Worm (Caenorhabditis elegans) whole organism, L4 larva: ENCODE data around the gene cdt-2.

Source experiments
- D1046.2 ChIP-seq: fragments of 200-800 bp; sonication (Bioruptor generic); IDR thresholded peaks from 2 replicates; pipeline ENCODE4 v1.3.6; 2022; ENCODE audit warnings: missing genetic modification characterization, missing compliant biosample characterization
- F49E8.2 ChIP-seq: sonication (generic microtip); optimal IDR thresholded peaks from 2 replicates; lab custom pipeline; 2016; ENCODE audit warnings: missing compliant biosample characterization, mild to moderate bottlenecking, missing genetic modification characterization, borderline replicate concordance
- R02D3.7 ChIP-seq: fragments of 150-350 bp; sonication (generic microtip); optimal IDR thresholded peaks from 3 replicates; lab custom pipeline; 2014; ENCODE audit warnings: missing biosample characterization, missing genetic modification characterization
- Y48G9A.11 ChIP-seq: fragments of 200-800 bp; sonication (Bioruptor generic); IDR thresholded peaks from 2 replicates; pipeline ENCODE4 v1.3.6; 2022; ENCODE audit warnings: missing genetic modification reagents, missing genetic modification characterization, missing compliant biosample characterization
- ZK546.5 ChIP-seq, 2 experiments: sonication (generic microtip); optimal IDR thresholded peaks; 2 replicates each; lab custom pipeline; 2017; ENCODE audit warnings: missing biosample characterization in 2 of 2, missing genetic modification characterization in 2 of 2
- aha-1 ChIP-seq: fragments of 150-350 bp; peaks from one replicate; lab custom pipeline; 2014; ENCODE audit warnings: missing biosample characterization, missing genetic modification characterization
- aly-2 ChIP-seq: sonication (generic microtip); optimal IDR thresholded peaks from 2 replicates; lab custom pipeline; 2018; ENCODE audit warnings: missing biosample characterization, missing genetic modification characterization
- arid-1 ChIP-seq: fragments of 200-800 bp; sonication (Bioruptor generic); conservative IDR thresholded peaks from 2 replicates; pipeline ENCODE4 v1.3.6; 2022; ENCODE audit warnings: missing genetic modification reagents, missing genetic modification characterization, missing compliant biosample characterization
- attf-4 ChIP-seq: sonication (generic microtip); optimal IDR thresholded peaks from 3 replicates; lab custom pipeline; 2017; ENCODE audit warnings: missing biosample characterization, missing genetic modification characterization
- ceh-20 ChIP-seq: fragments of 200-800 bp; sonication (Bioruptor generic); IDR thresholded peaks from 2 replicates; pipeline ENCODE4 v1.3.6; 2022; ENCODE audit warnings: missing genetic modification reagents, missing genetic modification characterization, missing compliant biosample characterization
- ctbp-1 ChIP-seq: fragments of 200-800 bp; sonication (Bioruptor generic); IDR thresholded peaks from 2 replicates; pipeline ENCODE4 v1.3.6; 2022; ENCODE audit warnings: missing genetic modification reagents, missing genetic modification characterization, missing compliant biosample characterization
- daf-19 ChIP-seq: fragments of 200-800 bp; sonication (Bioruptor generic); conservative IDR thresholded peaks from 2 replicates; pipeline ENCODE4 v1.3.6; 2022; ENCODE audit warnings: missing genetic modification characterization, missing compliant biosample characterization
- duxl-1 ChIP-seq: sonication (generic microtip); optimal IDR thresholded peaks from 2 replicates; lab custom pipeline; 2016; ENCODE audit warnings: mild to moderate bottlenecking, missing genetic modification characterization, moderate library complexity, missing compliant biosample characterization; ENCODE audit not compliant: poor library complexity
- egl-27 ChIP-seq: sonication (generic microtip); optimal IDR thresholded peaks from 3 replicates; lab custom pipeline; 2017; ENCODE audit warnings: missing biosample characterization, missing genetic modification reagents, missing genetic modification characterization
- egl-43 ChIP-seq: fragments of 200-800 bp; sonication (Bioruptor generic); IDR thresholded peaks from 2 replicates; pipeline ENCODE4 v1.3.6; 2022; ENCODE audit warnings: missing genetic modification reagents, missing genetic modification characterization, missing compliant biosample characterization
- fkh-10 ChIP-seq: fragments of 150-350 bp; optimal IDR thresholded peaks from 2 replicates; lab custom pipeline; 2014; ENCODE audit warnings: missing biosample characterization, missing genetic modification reagents, missing genetic modification characterization
- gei-8 ChIP-seq: fragments of 200-800 bp; sonication (Bioruptor generic); optimal IDR thresholded peaks from 2 replicates; lab custom pipeline; 2018; ENCODE audit warnings: mild to moderate bottlenecking, missing genetic modification characterization, missing compliant biosample characterization
- lim-7 ChIP-seq: fragments of 200-800 bp; sonication (Bioruptor generic); IDR thresholded peaks from 2 replicates; pipeline ENCODE4 v1.3.6; 2022; ENCODE audit warnings: missing genetic modification characterization, missing compliant biosample characterization
- lin-13 ChIP-seq: fragments of 150-350 bp; optimal IDR thresholded peaks from 2 replicates; lab custom pipeline; 2014; ENCODE audit warnings: missing biosample characterization, missing genetic modification reagents, missing genetic modification characterization
- lin-38 ChIP-seq: fragments of 200-800 bp; sonication (Bioruptor generic); IDR thresholded peaks from 2 replicates; pipeline ENCODE4 v1.3.6; 2022; ENCODE audit warnings: missing genetic modification reagents, missing genetic modification characterization, missing compliant biosample characterization
- lin-39 ChIP-seq: fragments of 150-350 bp; optimal IDR thresholded peaks from 2 replicates; lab custom pipeline; 2014; ENCODE audit warnings: missing biosample characterization, missing genetic modification reagents, missing genetic modification characterization
- lir-3 ChIP-seq: sonication (generic microtip); optimal IDR thresholded peaks from 2 replicates; lab custom pipeline; 2016; ENCODE audit warnings: mild to moderate bottlenecking, missing genetic modification characterization, missing compliant biosample characterization
- mdt-29 ChIP-seq: fragments of 200-800 bp; sonication (Bioruptor generic); IDR thresholded peaks from 2 replicates; pipeline ENCODE4 v1.3.6; 2022; ENCODE audit warnings: missing genetic modification reagents, missing genetic modification characterization, missing compliant biosample characterization
- mep-1 ChIP-seq: fragments of 150-350 bp; sonication (generic microtip); optimal IDR thresholded peaks from 3 replicates; lab custom pipeline; 2014; ENCODE audit warnings: missing biosample characterization, missing genetic modification characterization
- nhr-10 ChIP-seq: fragments of 150-350 bp; optimal IDR thresholded peaks from 2 replicates; lab custom pipeline; 2014; ENCODE audit warnings: missing biosample characterization, missing genetic modification characterization
- nhr-11 ChIP-seq: fragments of 150-350 bp; optimal IDR thresholded peaks from 2 replicates; lab custom pipeline; 2014; ENCODE audit warnings: missing biosample characterization, missing genetic modification characterization
- nhr-111 ChIP-seq: fragments of 200-800 bp; sonication (Bioruptor generic); optimal IDR thresholded peaks from 2 replicates; lab custom pipeline; 2018; ENCODE audit warnings: mild to moderate bottlenecking, missing genetic modification characterization, missing compliant biosample characterization
- nhr-48 ChIP-seq: sonication (generic microtip); optimal IDR thresholded peaks from 2 replicates; lab custom pipeline; 2016; ENCODE audit warnings: mild to moderate bottlenecking, missing genetic modification characterization, missing compliant biosample characterization
- nhr-6 ChIP-seq: fragments of 150-350 bp; optimal IDR thresholded peaks from 2 replicates; lab custom pipeline; 2014; ENCODE audit warnings: missing biosample characterization, missing genetic modification characterization
- rbr-2 ChIP-seq: sonication (generic microtip); optimal IDR thresholded peaks from 2 replicates; lab custom pipeline; 2016; ENCODE audit warnings: missing genotype, missing genetic modification characterization, missing compliant biosample characterization
- saeg-2 ChIP-seq: fragments of 200-800 bp; sonication (Bioruptor generic); IDR thresholded peaks from 2 replicates; pipeline ENCODE4 v1.3.6; 2022; ENCODE audit warnings: missing genetic modification reagents, missing genetic modification characterization, missing compliant biosample characterization
- sdz-12 ChIP-seq: fragments of 200-800 bp; sonication (Bioruptor generic); optimal IDR thresholded peaks from 2 replicates; lab custom pipeline; 2018; ENCODE audit warnings: mild to moderate bottlenecking, missing genetic modification characterization, missing compliant biosample characterization
- set-16 ChIP-seq: fragments of 200-800 bp; sonication (Bioruptor generic); IDR thresholded peaks from 2 replicates; pipeline ENCODE4 v1.3.6; 2022; ENCODE audit warnings: missing genetic modification reagents, missing genetic modification characterization, missing compliant biosample characterization
- snpc-1.2 ChIP-seq: fragments of 200-800 bp; sonication (Bioruptor generic); IDR thresholded peaks from 2 replicates; pipeline ENCODE4 v1.3.6; 2022; ENCODE audit warnings: missing genetic modification reagents, missing genetic modification characterization, missing compliant biosample characterization
- spr-1 ChIP-seq: sonication (generic microtip); optimal IDR thresholded peaks from 2 replicates; lab custom pipeline; 2016; ENCODE audit warnings: mild to moderate bottlenecking, missing genetic modification characterization, missing compliant biosample characterization
- tag-97 ChIP-seq: fragments of 200-800 bp; sonication (Bioruptor generic); IDR thresholded peaks from 2 replicates; pipeline ENCODE4 v1.3.6; 2022; ENCODE audit warnings: missing genetic modification characterization, missing compliant biosample characterization
- unc-130 ChIP-seq: sonication (generic microtip); optimal IDR thresholded peaks from 2 replicates; lab custom pipeline; 2016; ENCODE audit warnings: missing genetic modification reagents, missing genetic modification characterization, missing compliant biosample characterization
- unc-39 ChIP-seq: sonication (generic microtip); optimal IDR thresholded peaks from 2 replicates; lab custom pipeline; 2017; ENCODE audit warnings: missing biosample characterization, missing genetic modification characterization
- unc-62 ChIP-seq, 3 experiments: fragments of 150-350 bp in 1 of 3; sonication (generic microtip); optimal IDR thresholded peaks in 2 of 3; peaks in 1 of 3; 1 replicate in 1 of 3; 2 replicates in 2 of 3; lab custom pipeline; 2014 to 2017; ENCODE audit warnings: missing biosample characterization in 3 of 3, missing genetic modification characterization in 3 of 3, missing genetic modification reagents in 3 of 3, missing genotype in 1 of 3
- ztf-11 ChIP-seq: fragments of 150-350 bp; optimal IDR thresholded peaks from 2 replicates; lab custom pipeline; 2014; ENCODE audit warnings: missing biosample characterization, missing genetic modification characterization

Gene cdt-2

DNA sequence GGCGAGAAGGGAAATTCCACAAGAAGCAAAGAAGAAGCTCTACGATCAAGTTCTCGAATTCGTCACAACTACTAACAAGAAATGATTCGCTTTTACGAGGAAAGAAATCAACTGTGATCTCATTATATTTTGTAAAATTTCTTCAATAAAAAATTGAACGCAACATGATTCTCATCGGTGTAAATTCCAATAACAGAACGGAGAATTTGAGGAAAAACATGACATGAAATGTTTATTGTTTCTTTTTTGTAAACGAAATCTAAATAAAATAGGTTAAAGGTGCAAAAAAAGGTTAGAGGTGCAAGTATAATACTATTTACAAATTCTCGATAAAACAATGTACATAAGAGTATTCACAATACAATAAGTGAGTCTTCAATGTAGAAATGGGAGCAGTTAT lies 563 bp upstream of the cdt-2 start:
- no peak for TF ChIP-seq R02D3.7 (tag; lab: Kevin White, UChicago)
- peak; percentile 75 for TF ChIP-seq aha-1 (tag; lab: Kevin White, UChicago)
- TF ChIP-seq arid-1 (GFP tag; lab: Robert Waterston, UW), result no peak
- peak; percentile 46; the same call in 1 of the 2 replicates for TF ChIP-seq Y48G9A.11 (GFP tag; lab: Robert Waterston, UW)
- TF ChIP-seq lim-7 (GFP tag; lab: Robert Waterston, UW), result no peak
- no peak for TF ChIP-seq egl-43 (GFP tag; lab: Robert Waterston, UW)
- peak; percentile 1 for TF ChIP-seq unc-130 (GFP tag; lab: Kevin White, UChicago)
- TF ChIP-seq attf-4 (tag; lab: Kevin White, UChicago), result no peak
- TF ChIP-seq lin-38 (GFP tag; lab: Robert Waterston, UW), result no peak; the same call in 1 of the 2 replicates
- no peak for TF ChIP-seq daf-19 (GFP tag; lab: Robert Waterston, UW)
- TF ChIP-seq ceh-20, result no peak
- no peak for TF ChIP-seq aly-2
- TF ChIP-seq ZK546.5 (tag; optimal IDR thresholded peaks at IDR 0.05; lab: Kevin White, UChicago), result no peak
- no peak for TF ChIP-seq D1046.2 (GFP tag; lab: Robert Waterston, UW)
- TF ChIP-seq fkh-10 (GFP tag; lab: Kevin White, UChicago), result no peak
- TF ChIP-seq F49E8.2 (tag; lab: Kevin White, UChicago), result peak; percentile 16
- TF ChIP-seq saeg-2 (GFP tag; lab: Robert Waterston, UW), result no peak
- TF ChIP-seq nhr-111 (GFP tag; lab: Kevin White, UChicago), result no peak

DNA sequence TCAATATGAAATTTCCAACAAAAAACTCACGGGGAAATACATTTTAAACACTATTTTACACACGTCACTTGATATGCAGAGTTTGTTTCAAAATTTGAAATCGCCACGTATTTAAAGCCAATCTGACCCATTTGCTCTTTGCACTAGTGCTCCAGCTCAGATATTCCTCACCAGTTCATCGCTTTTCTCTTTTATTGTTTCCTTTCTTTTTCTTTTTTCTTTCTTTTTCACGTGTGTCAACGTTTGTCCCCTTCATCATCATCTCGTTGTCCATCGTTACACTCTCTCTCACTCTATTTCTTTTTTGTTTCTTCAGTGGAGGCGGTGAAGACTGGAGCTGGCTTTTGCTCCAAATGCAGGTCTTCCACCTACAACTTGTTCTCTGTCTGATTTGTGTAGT lies 6.3 kb downstream of the cdt-2 start, which contains the start of gene F02D8.4:
Gene F02D8.4, plus strand, starts transcription at position 301 of the 400 bp plus-strand sequence.
- peak in 1 of 2 experiments; percentile 26 for TF ChIP-seq unc-62 (GFP tag; optimal IDR thresholded peaks at IDR 0.05 in 1 of 2; lab: Kevin White, UChicago)
- TF ChIP-seq unc-62 (tag; optimal IDR thresholded peaks at IDR 0.05; lab: Kevin White, UChicago), result no peak
- TF ChIP-seq F49E8.2 (tag; lab: Kevin White, UChicago), result no peak

DNA sequence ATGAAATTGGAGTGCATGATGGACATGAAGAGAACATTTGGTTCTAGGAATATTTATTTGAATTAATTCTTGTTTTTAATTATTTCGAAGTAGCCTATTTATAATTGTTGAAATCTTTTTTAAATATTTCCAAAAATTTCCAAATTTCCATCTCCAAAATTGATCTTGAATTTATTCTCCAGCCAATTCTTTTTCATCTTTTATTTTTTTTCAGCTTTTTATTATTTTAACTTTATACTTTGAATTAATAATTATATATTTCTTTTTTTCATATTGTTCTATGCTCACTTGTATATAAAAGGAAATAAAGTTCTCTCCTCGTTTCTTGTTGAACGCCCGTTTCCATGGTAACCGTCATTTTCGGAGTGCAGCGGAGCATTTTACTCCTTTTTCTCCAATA lies 11.0 kb downstream of the cdt-2 start, which contains the start of gene xbx-1:
Gene xbx-1, plus strand, starts transcription at position 301 of the 400 bp plus-strand sequence.
- TF ChIP-seq egl-27 (tag; lab: Kevin White, UChicago) (no peak), nhr-10 (tag; lab: Kevin White, UChicago) (no peak), nhr-48 (no peak), lin-39 (tag; lab: Kevin White, UChicago) (no peak), mep-1 (tag; lab: Kevin White, UChicago) (no peak), aly-2 (no peak), mdt-29 (GFP tag; lab: Robert Waterston, UW) (no peak), ctbp-1 (GFP tag; lab: Robert Waterston, UW) (no peak), set-16 (GFP tag; lab: Robert Waterston, UW) (no peak)
- TF ChIP-seq, all 104 proteins: peak for 0

DNA sequence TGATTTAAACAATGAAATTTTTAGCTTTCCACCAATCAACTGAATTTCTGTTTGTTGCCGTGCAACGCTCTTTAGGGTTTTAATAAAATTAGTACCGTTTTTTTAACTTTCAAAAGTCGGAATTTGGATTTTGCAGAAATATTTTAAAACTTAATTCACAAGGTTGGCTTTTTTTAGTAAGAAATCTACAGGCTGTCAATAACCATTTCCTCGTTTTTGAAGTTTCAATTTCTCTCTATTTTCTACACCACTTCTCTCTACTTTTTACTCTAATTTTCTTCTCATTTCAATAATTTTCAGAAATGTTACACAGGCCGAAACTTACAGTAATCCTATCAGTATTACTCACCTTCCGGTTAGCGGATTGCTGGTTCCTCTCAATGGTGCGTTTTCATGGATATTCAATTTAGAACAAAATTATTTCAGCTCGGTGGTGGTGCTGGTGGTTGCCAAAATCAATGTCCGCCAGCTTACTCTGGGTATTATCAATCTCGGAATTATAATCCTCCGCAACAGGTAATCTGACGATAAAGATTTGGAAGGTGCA lies 12.6 kb downstream of the cdt-2 start, which contains the start of the genes grd-12 and F02D8.1:
Gene grd-12, plus strand, starts transcription at position 301 of the 547 bp plus-strand sequence.
Gene F02D8.1, minus strand, starts transcription at position 497 of the 547 bp plus-strand sequence.
- TF ChIP-seq sdz-12 (no peak), tag-97 (GFP tag; lab: Robert Waterston, UW) (no peak), lin-39 (tag; lab: Kevin White, UChicago) (no peak), snpc-1.2 (GFP tag; lab: Robert Waterston, UW) (no peak), gei-8 (GFP tag; lab: Kevin White, UChicago) (no peak), saeg-2 (GFP tag; lab: Robert Waterston, UW) (no peak), lin-13 (GFP tag; lab: Kevin White, UChicago) (no peak), rbr-2 (tag; lab: Kevin White, UChicago) (no peak), duxl-1 (tag; lab: Kevin White, UChicago) (no peak), nhr-6 (no peak), nhr-111 (GFP tag; lab: Kevin White, UChicago) (no peak), lir-3 (tag; lab: Kevin White, UChicago) (no peak), unc-39 (tag; lab: Kevin White, UChicago) (no peak), ceh-20 (no peak), ztf-11 (tag; lab: Kevin White, UChicago) (no peak), spr-1 (tag; lab: Kevin White, UChicago) (no peak), unc-130 (GFP tag; lab: Kevin White, UChicago) (no peak), nhr-11 (tag; lab: Kevin White, UChicago) (no peak)
